1 fruit fly cellular context compared by ENCODE assay signal in the genomic region with DNA sequence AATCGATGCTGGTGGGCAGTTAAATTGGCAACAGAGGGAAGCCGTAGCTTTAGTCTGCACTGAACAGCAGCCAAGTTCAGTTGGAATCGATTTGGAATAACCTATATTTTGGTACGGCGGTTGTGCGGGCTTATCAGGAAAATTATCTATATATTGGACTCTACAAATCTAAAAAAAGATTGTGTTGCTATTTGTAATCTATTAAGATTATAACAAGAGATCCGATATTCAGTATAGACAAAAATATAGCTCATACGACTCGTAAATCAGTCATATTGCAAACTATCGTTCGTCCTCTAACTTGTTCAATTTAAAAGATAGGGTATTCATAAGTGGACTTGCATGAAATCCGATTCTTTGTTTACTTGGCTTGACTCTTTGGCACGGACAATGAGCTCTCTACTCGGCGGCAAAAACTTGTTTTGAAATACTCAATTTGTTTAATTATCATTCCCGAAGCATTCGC.
TF ChIP-seq lines count a peak whose summit lies in the region.

A gene (plus strand): TSS at position 51 of the 466 bp plus-strand sequence.

TF ChIP-seq in whole organism, embryonic, 481 proteins besides CTCF, POLR2A, EP300 and RAD21 (continued from another document and continues in another):
- TF ChIP-seq HmgZ (tag; optimal IDR thresholded peaks at IDR 0.05; lab: Kevin White, UChicago), result peak; percentile 55
- TF ChIP-seq CG1832 (GFP tag; optimal IDR thresholded peaks at IDR 0.05; lab: Kevin White, UChicago), result no peak
- no peak for TF ChIP-seq psq (GFP tag; optimal IDR thresholded peaks at IDR 0.05; lab: Kevin White, UChicago)
- no peak for TF ChIP-seq tap (tag; optimal IDR thresholded peaks at IDR 0.05; lab: Kevin White, UChicago)
- TF ChIP-seq eve (GFP tag; optimal IDR thresholded peaks at IDR 0.05; lab: Kevin White, UChicago), result no peak
- TF ChIP-seq CG16779 (GFP tag; IDR thresholded peaks at IDR 0.05; lab: Robert Waterston, UW), result no peak
- no peak for TF ChIP-seq CG12071 (GFP tag; optimal IDR thresholded peaks at IDR 0.05; lab: Kevin White, UChicago)
- TF ChIP-seq bab2 (GFP tag; optimal IDR thresholded peaks at IDR 0.05; lab: Kevin White, UChicago), result peak; percentile 13
- TF ChIP-seq Hmx (GFP tag; optimal IDR thresholded peaks at IDR 0.05; lab: Kevin White, UChicago), result no peak
- TF ChIP-seq Rfx (GFP tag; IDR thresholded peaks at IDR 0.05; lab: Robert Waterston, UW), result no peak
- no peak for TF ChIP-seq fd102C (GFP tag; optimal IDR thresholded peaks at IDR 0.05; lab: Kevin White, UChicago)
- peak; percentile 27; the same call in 1 of the 2 replicates for TF ChIP-seq Xrp1 (GFP tag; IDR thresholded peaks at IDR 0.05; lab: Robert Waterston, UW)
- TF ChIP-seq CG7556 (GFP tag; optimal IDR thresholded peaks at IDR 0.05; lab: Kevin White, UChicago), result peak; percentile 29
- TF ChIP-seq repo (GFP tag; optimal IDR thresholded peaks at IDR 0.05; lab: Kevin White, UChicago), result no peak
- TF ChIP-seq sim (GFP tag; IDR thresholded peaks at IDR 0.05; lab: Robert Waterston, UW), result no peak
- TF ChIP-seq CG14710 (tag; optimal IDR thresholded peaks at IDR 0.05; lab: Kevin White, UChicago), result no peak
- TF ChIP-seq CG7987 (GFP tag; optimal IDR thresholded peaks at IDR 0.05; lab: Kevin White, UChicago), result no peak
- no peak for TF ChIP-seq C15 (GFP tag; IDR thresholded peaks at IDR 0.05; lab: Robert Waterston, UW)
- TF ChIP-seq CG12155 (GFP tag; optimal IDR thresholded peaks at IDR 0.05; lab: Kevin White, UChicago), result no peak
- TF ChIP-seq CG18764 (GFP tag; optimal IDR thresholded peaks at IDR 0.05; lab: Kevin White, UChicago), result no peak
- peak; percentile 35 for TF ChIP-seq nmo (GFP tag; optimal IDR thresholded peaks at IDR 0.05; lab: Kevin White, UChicago)
- no peak for TF ChIP-seq Abd-B (GFP tag; optimal IDR thresholded peaks at IDR 0.05; lab: Kevin White, UChicago)
- TF ChIP-seq prd (optimal IDR thresholded peaks at IDR 0.05; lab: Kevin White, UChicago), result no peak
- no peak for TF ChIP-seq prd (GFP tag; IDR thresholded peaks at IDR 0.05; lab: Robert Waterston, UW)
- TF ChIP-seq az2 (GFP tag; optimal IDR thresholded peaks at IDR 0.05; lab: Kevin White, UChicago), result no peak
- no peak for TF ChIP-seq Hand (GFP tag; optimal IDR thresholded peaks at IDR 0.05; lab: Kevin White, UChicago)
- TF ChIP-seq Sox100B (GFP tag; optimal IDR thresholded peaks at IDR 0.05; lab: Kevin White, UChicago), result no peak
- TF ChIP-seq CG10147 (GFP tag; optimal IDR thresholded peaks at IDR 0.05; lab: Kevin White, UChicago), result peak; percentile 3
- no peak for TF ChIP-seq trem (tag; optimal IDR thresholded peaks at IDR 0.05; lab: Kevin White, UChicago)
- no peak for TF ChIP-seq Gug (GFP tag; IDR thresholded peaks at IDR 0.05; lab: Robert Waterston, UW)
- no peak for TF ChIP-seq CG4820 (GFP tag; optimal IDR thresholded peaks at IDR 0.05; lab: Kevin White, UChicago)
- TF ChIP-seq CG8359 (GFP tag; optimal IDR thresholded peaks at IDR 0.05; lab: Kevin White, UChicago; ENCODE audit: borderline replicate concordance), result no peak
- peak; percentile 82 for TF ChIP-seq Med (GFP tag; lab: Kevin White, UChicago)
- TF ChIP-seq CG33557 (GFP tag; optimal IDR thresholded peaks at IDR 0.05; lab: Kevin White, UChicago), result no peak
- TF ChIP-seq chif (GFP tag; optimal IDR thresholded peaks at IDR 0.05; lab: Kevin White, UChicago), result no peak
- TF ChIP-seq twi (tag; optimal IDR thresholded peaks at IDR 0.05; lab: Kevin White, UChicago), result no peak
- no peak for TF ChIP-seq da (GFP tag; optimal IDR thresholded peaks at IDR 0.05; lab: Kevin White, UChicago)
- TF ChIP-seq lilli (GFP tag; optimal IDR thresholded peaks at IDR 0.05; lab: Kevin White, UChicago), result peak; percentile 39
- TF ChIP-seq NK7.1 (GFP tag; optimal IDR thresholded peaks at IDR 0.05; lab: Kevin White, UChicago), result no peak
- TF ChIP-seq CG12299 (tag; optimal IDR thresholded peaks at IDR 0.05; lab: Kevin White, UChicago), result no peak
- no peak for TF ChIP-seq Poxn (GFP tag; IDR thresholded peaks at IDR 0.05; lab: Robert Waterston, UW)
- TF ChIP-seq bowl (GFP tag; IDR thresholded peaks at IDR 0.05; lab: Robert Waterston, UW), result no peak
- no peak for TF ChIP-seq sna (GFP tag; IDR thresholded peaks at IDR 0.05; lab: Robert Waterston, UW; ENCODE audit: partially characterized antibody)
- no peak for TF ChIP-seq CG11247 (GFP tag; IDR thresholded peaks at IDR 0.05; lab: Robert Waterston, UW)
- peak; percentile 48 for TF ChIP-seq CG13624 (GFP tag; optimal IDR thresholded peaks at IDR 0.05; lab: Kevin White, UChicago)
- TF ChIP-seq exex (tag; optimal IDR thresholded peaks at IDR 0.05; lab: Kevin White, UChicago), result peak; percentile 48
- no peak for TF ChIP-seq CG12942 (GFP tag; optimal IDR thresholded peaks at IDR 0.05; lab: Kevin White, UChicago)
- peak; percentile 10 for TF ChIP-seq bcd (GFP tag; optimal IDR thresholded peaks at IDR 0.05; lab: Kevin White, UChicago)
- TF ChIP-seq CG18619 (GFP tag; optimal IDR thresholded peaks at IDR 0.05; lab: Kevin White, UChicago), result no peak
- TF ChIP-seq disco-r (GFP tag; optimal IDR thresholded peaks at IDR 0.05; lab: Kevin White, UChicago), result no peak
- TF ChIP-seq Ptx1 (GFP tag; IDR thresholded peaks at IDR 0.05; lab: Robert Waterston, UW), result no peak
- TF ChIP-seq Mad (GFP tag; optimal IDR thresholded peaks at IDR 0.05; lab: Kevin White, UChicago), result no peak
- TF ChIP-seq Ada2b (GFP tag; IDR thresholded peaks at IDR 0.05; lab: Robert Waterston, UW), result 0 out of 2 replicates have a peak, but pooled peaks have one; percentile 17
- peak; percentile 23 for TF ChIP-seq CG18011 (GFP tag; optimal IDR thresholded peaks at IDR 0.05; lab: Kevin White, UChicago)
- TF ChIP-seq CG9932 (GFP tag; IDR thresholded peaks at IDR 0.05; lab: Robert Waterston, UW), result no peak
- peak; percentile 33 for TF ChIP-seq Sox102F (GFP tag; optimal IDR thresholded peaks at IDR 0.05; lab: Kevin White, UChicago)
- TF ChIP-seq CG2678 (tag; optimal IDR thresholded peaks at IDR 0.05; lab: Kevin White, UChicago), result peak; percentile 51
- peak; percentile 23; the same call in 1 of the 2 replicates for TF ChIP-seq CG13287 (GFP tag; IDR thresholded peaks at IDR 0.05; lab: Robert Waterston, UW; ENCODE audit: partially characterized antibody)
- TF ChIP-seq cg (GFP tag; optimal IDR thresholded peaks at IDR 0.05; lab: Kevin White, UChicago), result no peak
- no peak for TF ChIP-seq CG9215 (GFP tag; IDR thresholded peaks at IDR 0.05; lab: Robert Waterston, UW)
- no peak for TF ChIP-seq Scr (GFP tag; IDR thresholded peaks at IDR 0.05; lab: Robert Waterston, UW; ENCODE audit: partially characterized antibody)
- TF ChIP-seq CG6813 (GFP tag; optimal IDR thresholded peaks at IDR 0.05; lab: Kevin White, UChicago), result no peak
- peak; percentile 25 for TF ChIP-seq CG8924 (tag; optimal IDR thresholded peaks at IDR 0.05; lab: Kevin White, UChicago)
- no peak for TF ChIP-seq CG4360 (GFP tag; IDR thresholded peaks at IDR 0.05; lab: Robert Waterston, UW)
- no peak for TF ChIP-seq CG7786 (GFP tag; optimal IDR thresholded peaks at IDR 0.05; lab: Kevin White, UChicago)
- 0 out of 2 replicates have a peak, but pooled peaks have one; percentile 10 for TF ChIP-seq CG10366 (GFP tag; IDR thresholded peaks at IDR 0.05; lab: Robert Waterston, UW)
- no peak for TF ChIP-seq CG15011 (GFP tag; optimal IDR thresholded peaks at IDR 0.05; lab: Kevin White, UChicago)
- no peak for TF ChIP-seq seq (GFP tag; IDR thresholded peaks at IDR 0.05; lab: Robert Waterston, UW)
- no peak for TF ChIP-seq CHES-1-like (GFP tag; optimal IDR thresholded peaks at IDR 0.05; lab: Kevin White, UChicago)
- TF ChIP-seq CG12769 (tag; optimal IDR thresholded peaks at IDR 0.05; lab: Kevin White, UChicago), result peak; percentile 12
- no peak for TF ChIP-seq Oaz (GFP tag; IDR thresholded peaks at IDR 0.05; lab: Robert Waterston, UW)
- peak; percentile 35 to 58 for TF ChIP-seq bsh (GFP tag; optimal IDR thresholded peaks at IDR 0.05; lab: Kevin White, UChicago)
- TF ChIP-seq Usf (GFP tag; optimal IDR thresholded peaks at IDR 0.05; lab: Kevin White, UChicago), result no peak
- no peak for TF ChIP-seq mld (GFP tag; IDR thresholded peaks at IDR 0.05; lab: Robert Waterston, UW; ENCODE audit: partially characterized antibody)
- no peak for TF ChIP-seq ara (GFP tag; IDR thresholded peaks at IDR 0.05; lab: Robert Waterston, UW)
- TF ChIP-seq croc (GFP tag; conservative IDR thresholded peaks at IDR 0.05; lab: Robert Waterston, UW), result no peak
- no peak for TF ChIP-seq CG15479 (GFP tag; optimal IDR thresholded peaks at IDR 0.05; lab: Kevin White, UChicago)
- TF ChIP-seq Hr39 (optimal IDR thresholded peaks at IDR 0.05; lab: Kevin White, UChicago), result no peak
- peak; percentile 2 for TF ChIP-seq CG4854 (GFP tag; optimal IDR thresholded peaks at IDR 0.05; lab: Kevin White, UChicago)
- TF ChIP-seq CG8388 (GFP tag; optimal IDR thresholded peaks at IDR 0.05; lab: Kevin White, UChicago), result no peak
- TF ChIP-seq Gsc (GFP tag; IDR thresholded peaks at IDR 0.05; lab: Robert Waterston, UW), result no peak
- no peak for TF ChIP-seq nerfin-1 (tag; optimal IDR thresholded peaks at IDR 0.05; lab: Kevin White, UChicago)
- TF ChIP-seq CG32772 (GFP tag; IDR thresholded peaks at IDR 0.05; lab: Robert Waterston, UW), result no peak
- no peak for TF ChIP-seq sima (GFP tag; optimal IDR thresholded peaks at IDR 0.05; lab: Kevin White, UChicago)
- no peak for TF ChIP-seq z (GFP tag; IDR thresholded peaks at IDR 0.05; lab: Robert Waterston, UW)
- 0 out of 2 replicates have a peak, but pooled peaks have one; percentile 16 for TF ChIP-seq CG14014 (GFP tag; IDR thresholded peaks at IDR 0.05; lab: Robert Waterston, UW)
- TF ChIP-seq Bgb (GFP tag; IDR thresholded peaks at IDR 0.05; lab: Robert Waterston, UW; ENCODE audit: partially characterized antibody), result no peak
- TF ChIP-seq Chrac-16 (GFP tag; optimal IDR thresholded peaks at IDR 0.05; lab: Kevin White, UChicago), result no peak
- TF ChIP-seq CG10267 (tag; optimal IDR thresholded peaks at IDR 0.05; lab: Kevin White, UChicago), result peak; percentile 8
- no peak for TF ChIP-seq Bdp1 (GFP tag; optimal IDR thresholded peaks at IDR 0.05; lab: Kevin White, UChicago)
- no peak for TF ChIP-seq Eip74EF (GFP tag; optimal IDR thresholded peaks at IDR 0.05; lab: Kevin White, UChicago)
- no peak for TF ChIP-seq CG5245 (GFP tag; optimal IDR thresholded peaks at IDR 0.05; lab: Kevin White, UChicago)
- TF ChIP-seq CG1603 (tag; optimal IDR thresholded peaks at IDR 0.05; lab: Kevin White, UChicago), result peak; percentile 23
- no peak for TF ChIP-seq lov (optimal IDR thresholded peaks at IDR 0.05; lab: Kevin White, UChicago)
- TF ChIP-seq lov (GFP tag; IDR thresholded peaks at IDR 0.05; lab: Robert Waterston, UW), result no peak
- no peak for TF ChIP-seq Asciz (GFP tag; optimal IDR thresholded peaks at IDR 0.05; lab: Kevin White, UChicago)
- no peak for TF ChIP-seq CG1647 (GFP tag; optimal IDR thresholded peaks at IDR 0.05; lab: Kevin White, UChicago)
- peak; percentile 59 for TF ChIP-seq nom (GFP tag; optimal IDR thresholded peaks at IDR 0.05; lab: Kevin White, UChicago)
- TF ChIP-seq dati (GFP tag; IDR thresholded peaks at IDR 0.05; lab: Robert Waterston, UW), result no peak
- no peak for TF ChIP-seq luna (GFP tag; optimal IDR thresholded peaks at IDR 0.05; lab: Kevin White, UChicago)
- TF ChIP-seq CrebB (tag; optimal IDR thresholded peaks at IDR 0.05; lab: Kevin White, UChicago), result peak; percentile 23
- peak; percentile 11 for TF ChIP-seq Blimp-1 (GFP tag; optimal IDR thresholded peaks at IDR 0.05; lab: Kevin White, UChicago)
- TF ChIP-seq p53 (GFP tag; optimal IDR thresholded peaks at IDR 0.05; lab: Kevin White, UChicago), result no peak
- TF ChIP-seq ci (GFP tag; IDR thresholded peaks at IDR 0.05; lab: Robert Waterston, UW), result peak; percentile 56; the same call in 1 of the 3 replicates
- TF ChIP-seq CG13775 (GFP tag; optimal IDR thresholded peaks at IDR 0.05; lab: Kevin White, UChicago), result no peak
- TF ChIP-seq sd (tag; optimal IDR thresholded peaks at IDR 0.05; lab: Kevin White, UChicago), result peak; percentile 19
- peak; percentile 48 for TF ChIP-seq PHDP (tag; optimal IDR thresholded peaks at IDR 0.05; lab: Kevin White, UChicago)
- TF ChIP-seq CG10462 (GFP tag; optimal IDR thresholded peaks at IDR 0.05; lab: Kevin White, UChicago), result no peak
- TF ChIP-seq CG11723 (GFP tag; optimal IDR thresholded peaks at IDR 0.05; lab: Kevin White, UChicago), result no peak
- TF ChIP-seq Atf3 (GFP tag; optimal IDR thresholded peaks at IDR 0.05; lab: Kevin White, UChicago), result no peak
- no peak for TF ChIP-seq oc (tag; optimal IDR thresholded peaks at IDR 0.05; lab: Kevin White, UChicago)
- TF ChIP-seq ro (GFP tag; IDR thresholded peaks at IDR 0.05; lab: Robert Waterston, UW), result no peak
- TF ChIP-seq CG15601 (tag; optimal IDR thresholded peaks at IDR 0.05; lab: Kevin White, UChicago), result no peak
- no peak for TF ChIP-seq peb (GFP tag; IDR thresholded peaks at IDR 0.05; lab: Robert Waterston, UW)
- TF ChIP-seq CG12219 (GFP tag; optimal IDR thresholded peaks at IDR 0.05; lab: Kevin White, UChicago), result peak; percentile 34
- peak; percentile 40 for TF ChIP-seq Fer1 (GFP tag; optimal IDR thresholded peaks at IDR 0.05; lab: Kevin White, UChicago)
- no peak for TF ChIP-seq zf30C (GFP tag; optimal IDR thresholded peaks at IDR 0.05; lab: Kevin White, UChicago)
- no peak for TF ChIP-seq zfh1 (GFP tag; IDR thresholded peaks at IDR 0.05; lab: Robert Waterston, UW)
- peak; percentile 21 for TF ChIP-seq sens (GFP tag; lab: Kevin White, UChicago)
- no peak for TF ChIP-seq CG4707 (GFP tag; optimal IDR thresholded peaks at IDR 0.05; lab: Kevin White, UChicago)
- no peak for TF ChIP-seq Rx (GFP tag; IDR thresholded peaks at IDR 0.05; lab: Robert Waterston, UW)
- TF ChIP-seq Hr78 (GFP tag; optimal IDR thresholded peaks at IDR 0.05; lab: Kevin White, UChicago), result peak in 1 of 2 experiments; percentile 15
- peak; percentile 53 for TF ChIP-seq CG2120 (GFP tag; optimal IDR thresholded peaks at IDR 0.05; lab: Kevin White, UChicago)
- peak; percentile 78 for TF ChIP-seq CG15514 (GFP tag; optimal IDR thresholded peaks at IDR 0.05; lab: Kevin White, UChicago)
- no peak for TF ChIP-seq Atf6 (GFP tag; IDR thresholded peaks at IDR 0.05; lab: Robert Waterston, UW)
- no peak; the same call in 1 of the 2 replicates for TF ChIP-seq vvl (GFP tag; IDR thresholded peaks at IDR 0.05; lab: Robert Waterston, UW)
- TF ChIP-seq Side (GFP tag; optimal IDR thresholded peaks at IDR 0.05; lab: Kevin White, UChicago), result no peak
- TF ChIP-seq Ssrp (tag; optimal IDR thresholded peaks at IDR 0.05; lab: Kevin White, UChicago), result no peak
- peak; percentile 37 for TF ChIP-seq Hmr (GFP tag; optimal IDR thresholded peaks at IDR 0.05; lab: Kevin White, UChicago)
- TF ChIP-seq row (GFP tag; IDR thresholded peaks at IDR 0.05; lab: Robert Waterston, UW), result peak; percentile 79
- TF ChIP-seq CG2712 (tag; optimal IDR thresholded peaks at IDR 0.05; lab: Kevin White, UChicago), result peak; percentile 38
- no peak for TF ChIP-seq lola (GFP tag; optimal IDR thresholded peaks at IDR 0.05; lab: Kevin White, UChicago)
